Worm (Caenorhabditis elegans) whole organism, mixed stage, embryonic: ENCODE results near the gene pygo-1.
"Not testable (repeated sequence)": the region's sequence is repeated elsewhere in the genome, so short reads cannot be mapped to it uniquely, and the experiment has no call there.

Experiments used
- blmp-1 ChIP-seq: fragments of 150-350 bp; optimal IDR thresholded peaks from 2 replicates; lab custom pipeline; 2014; ENCODE audit warnings: missing biosample characterization, missing genetic modification characterization
- ces-1 ChIP-seq: fragments of 150-350 bp; optimal IDR thresholded peaks from 2 replicates; lab custom pipeline; 2014; ENCODE audit warnings: missing biosample characterization, missing genetic modification reagents, missing genetic modification characterization
- elt-1 ChIP-seq: sonication (generic microtip); optimal IDR thresholded peaks from 2 replicates; lab custom pipeline; 2017; ENCODE audit warnings: missing genetic modification characterization, mild to moderate bottlenecking, missing compliant biosample characterization, antibody characterized with exemption, moderate library complexity, borderline replicate concordance; ENCODE audit not compliant: insufficient read depth
- elt-3 ChIP-seq: fragments of 150-350 bp; optimal IDR thresholded peaks from 2 replicates; lab custom pipeline; 2014; ENCODE audit warnings: missing biosample characterization, missing genetic modification characterization
- lin-13 ChIP-seq: fragments of 150-350 bp; optimal IDR thresholded peaks from 2 replicates; lab custom pipeline; 2014; ENCODE audit warnings: missing biosample characterization, missing genetic modification characterization
- mab-5 ChIP-seq: fragments of 150-350 bp; optimal IDR thresholded peaks from 2 replicates; lab custom pipeline; 2014; ENCODE audit warnings: missing biosample characterization, missing genetic modification characterization
- nhr-12 ChIP-seq: fragments of 150-350 bp; optimal IDR thresholded peaks from 2 replicates; lab custom pipeline; 2014; ENCODE audit warnings: missing biosample characterization, missing genetic modification characterization
- nhr-237 ChIP-seq: fragments of 150-350 bp; optimal IDR thresholded peaks from 2 replicates; lab custom pipeline; 2014; ENCODE audit warnings: missing biosample characterization, missing genetic modification characterization
- nhr-28 ChIP-seq: fragments of 150-350 bp; optimal IDR thresholded peaks from 2 replicates; lab custom pipeline; 2014; ENCODE audit warnings: missing biosample characterization, missing genetic modification characterization
- pha-4 ChIP-seq: fragments of 150-350 bp; optimal IDR thresholded peaks from 2 replicates; lab custom pipeline; 2018; ENCODE audit warnings: missing biosample characterization, missing genetic modification reagents, missing genetic modification characterization
- sem-2 ChIP-seq: fragments of 200-800 bp; sonication (Bioruptor generic); optimal IDR thresholded peaks from 2 replicates; lab custom pipeline; 2018; ENCODE audit warnings: mild to moderate bottlenecking, missing genetic modification characterization, missing compliant biosample characterization
- unc-62 ChIP-seq: fragments of 150-350 bp; optimal IDR thresholded peaks from 2 replicates; lab custom pipeline; 2014; ENCODE audit warnings: missing biosample characterization, missing genetic modification reagents, missing genetic modification characterization
- ztf-11 ChIP-seq: fragments of 150-350 bp; optimal IDR thresholded peaks from 2 replicates; lab custom pipeline; 2014; ENCODE audit warnings: missing biosample characterization, missing genetic modification characterization

DNA sequence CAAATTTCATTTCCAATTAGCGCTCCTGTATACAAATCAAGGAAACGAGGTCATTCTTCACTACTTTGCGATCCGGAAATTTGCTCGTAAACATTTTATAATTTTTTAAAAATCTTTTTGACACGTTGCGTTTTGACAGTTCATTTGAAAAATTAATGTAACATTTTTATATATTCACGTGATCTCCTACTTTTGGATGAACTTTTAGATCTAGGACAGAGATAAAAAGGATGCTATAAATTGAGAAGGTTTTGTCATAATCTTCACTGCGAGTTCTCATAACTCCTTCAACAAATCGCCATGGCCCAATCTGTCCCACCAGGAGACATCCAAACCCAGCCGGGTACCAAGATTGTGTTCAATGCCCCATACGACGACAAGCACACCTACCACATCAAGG is 20.8 kb upstream of the pygo-1 start, which contains the start of gene msp-57:
- not testable (repeated sequence) for TF ChIP-seq elt-1 (tag; lab: Kevin White, UChicago); ces-1 (GFP tag; lab: Kevin White, UChicago); nhr-12 (tag; lab: Kevin White, UChicago); mab-5 (tag; lab: Kevin White, UChicago); unc-62 (GFP tag; lab: Kevin White, UChicago); nhr-237; pha-4 (tag; lab: Kevin White, UChicago); sem-2 (GFP tag; lab: Kevin White, UChicago); elt-3 (tag; lab: Kevin White, UChicago); lin-13 (tag; lab: Kevin White, UChicago); nhr-28 (tag; lab: Kevin White, UChicago); ztf-11 (tag; lab: Kevin White, UChicago); blmp-1 (tag; lab: Kevin White, UChicago)
